Worm (Caenorhabditis elegans) whole organism, young adult: ENCODE measurements around the gene F58F9.4.

Experiments
- B0019.2 ChIP-seq: fragments of 200-800 bp; sonication (Bioruptor generic); conservative IDR thresholded peaks from 2 replicates; pipeline ENCODE4 v1.3.6; 2022; ENCODE audit warnings: missing genetic modification reagents, missing genetic modification characterization, missing compliant biosample characterization
- B0336.3 ChIP-seq: fragments of 200-800 bp; sonication (Bioruptor generic); IDR thresholded peaks from 2 replicates; pipeline ENCODE4 v1.3.6; 2022; ENCODE audit warnings: missing genetic modification characterization, missing compliant biosample characterization
- C06A6.2 ChIP-seq: fragments of 200-800 bp; sonication (Bioruptor generic); conservative IDR thresholded peaks from 2 replicates; pipeline ENCODE4 v1.3.6; 2022; ENCODE audit warnings: missing genetic modification characterization, missing compliant biosample characterization
- F33H1.4 ChIP-seq: fragments of 200-800 bp; sonication (Bioruptor generic); IDR thresholded peaks from 2 replicates; pipeline ENCODE4 v1.3.6; 2022; ENCODE audit warnings: missing genetic modification reagents, missing genetic modification characterization, missing compliant biosample characterization
- F39B2.1 ChIP-seq: fragments of 200-800 bp; sonication (Bioruptor generic); IDR thresholded peaks from 2 replicates; pipeline ENCODE4 v1.3.6; 2022; ENCODE audit warnings: missing genetic modification reagents, missing genetic modification characterization, missing compliant biosample characterization
- F52B5.7 ChIP-seq: sonication (generic microtip); optimal IDR thresholded peaks from 2 replicates; lab custom pipeline; 2016; ENCODE audit warnings: mild to moderate bottlenecking, missing genetic modification characterization, missing compliant biosample characterization
- T07F8.4 ChIP-seq: sonication (generic microtip); optimal IDR thresholded peaks from 2 replicates; lab custom pipeline; 2016; ENCODE audit warnings: mild to moderate bottlenecking, missing genetic modification characterization, moderate library complexity, missing compliant biosample characterization
- akir-1 ChIP-seq: fragments of 200-800 bp; sonication (Bioruptor generic); optimal IDR thresholded peaks from 2 replicates; lab custom pipeline; 2018; ENCODE audit warnings: mild to moderate bottlenecking, missing genetic modification characterization, moderate library complexity, missing compliant biosample characterization
- aptf-2 ChIP-seq: fragments of 200-800 bp; sonication (Bioruptor generic); conservative IDR thresholded peaks from 2 replicates; pipeline ENCODE4 v1.3.6; 2022; ENCODE audit warnings: missing genetic modification reagents, missing genetic modification characterization, missing compliant biosample characterization
- aptf-3 ChIP-seq: fragments of 200-800 bp; sonication (Bioruptor generic); IDR thresholded peaks from 2 replicates; pipeline ENCODE4 v1.3.6; 2022; ENCODE audit warnings: missing genetic modification characterization, missing compliant biosample characterization
- athp-1 ChIP-seq: sonication (generic microtip); optimal IDR thresholded peaks from 2 replicates; lab custom pipeline; 2017; ENCODE audit warnings: mild to moderate bottlenecking, missing genetic modification characterization, missing compliant biosample characterization
- attf-5 ChIP-seq: fragments of 200-800 bp; sonication (Bioruptor generic); optimal IDR thresholded peaks from 2 replicates; lab custom pipeline; 2018; ENCODE audit warnings: mild to moderate bottlenecking, missing genetic modification characterization, missing compliant biosample characterization
- bed-1 ChIP-seq: fragments of 200-800 bp; sonication (Bioruptor generic); IDR thresholded peaks from 2 replicates; pipeline ENCODE4 v1.3.6; 2022; ENCODE audit warnings: missing genetic modification reagents, missing genetic modification characterization, missing compliant biosample characterization
- ccch-3 ChIP-seq: fragments of 200-800 bp; sonication (Bioruptor generic); optimal IDR thresholded peaks from 2 replicates; lab custom pipeline; 2018; ENCODE audit warnings: mild to moderate bottlenecking, missing genetic modification characterization, missing compliant biosample characterization
- ceh-58 ChIP-seq: fragments of 200-800 bp; sonication (Bioruptor generic); IDR thresholded peaks from 2 replicates; pipeline ENCODE4 v1.3.6; 2022; ENCODE audit warnings: missing genetic modification characterization, missing compliant biosample characterization
- ceh-79 ChIP-seq: sonication (generic microtip); optimal IDR thresholded peaks from 2 replicates; lab custom pipeline; 2017; ENCODE audit warnings: mild to moderate bottlenecking, missing genetic modification characterization, missing compliant biosample characterization
- chd-7 ChIP-seq: sonication (generic microtip); optimal IDR thresholded peaks from 2 replicates; lab custom pipeline; 2016; ENCODE audit warnings: mild to moderate bottlenecking, missing genetic modification characterization, moderate library complexity, missing compliant biosample characterization
- die-1 ChIP-seq: sonication (generic microtip); optimal IDR thresholded peaks from 2 replicates; lab custom pipeline; 2016; ENCODE audit warnings: missing genotype, mild to moderate bottlenecking, missing genetic modification characterization, missing compliant biosample characterization
- egl-18 ChIP-seq: fragments of 200-800 bp; sonication (Bioruptor generic); IDR thresholded peaks from 2 replicates; pipeline ENCODE4 v1.3.6; 2022; ENCODE audit warnings: missing genetic modification reagents, missing genetic modification characterization, missing compliant biosample characterization
- egrh-3 ChIP-seq: fragments of 200-800 bp; sonication (Bioruptor generic); IDR thresholded peaks from 2 replicates; pipeline ENCODE4 v1.3.6; 2022; ENCODE audit warnings: missing genetic modification reagents, missing genetic modification characterization, missing compliant biosample characterization
- ets-4 ChIP-seq: fragments of 200-800 bp; sonication (Bioruptor generic); optimal IDR thresholded peaks from 2 replicates; lab custom pipeline; 2018; ENCODE audit warnings: mild to moderate bottlenecking, missing genetic modification characterization, missing compliant biosample characterization
- gei-17 ChIP-seq: fragments of 200-800 bp; sonication (Bioruptor generic); optimal IDR thresholded peaks from 2 replicates; lab custom pipeline; 2018; ENCODE audit warnings: mild to moderate bottlenecking, missing genetic modification characterization, missing compliant biosample characterization
- him-1 ChIP-seq: sonication (generic microtip); optimal IDR thresholded peaks from 2 replicates; lab custom pipeline; 2016; ENCODE audit warnings: missing genotype, missing genetic modification reagents, missing genetic modification characterization, missing compliant biosample characterization
- hlh-12 ChIP-seq: sonication (generic microtip); optimal IDR thresholded peaks from 2 replicates; lab custom pipeline; 2016; ENCODE audit warnings: missing genetic modification characterization, missing compliant biosample characterization
- hrde-1 ChIP-seq: sonication (generic microtip); optimal IDR thresholded peaks from 2 replicates; lab custom pipeline; 2016; ENCODE audit warnings: missing genetic modification characterization, mild to moderate bottlenecking, missing compliant biosample characterization, moderate library complexity, missing genotype, missing genetic modification reagents, borderline replicate concordance
- lag-1 ChIP-seq: fragments of 200-800 bp; sonication (Bioruptor generic); IDR thresholded peaks from 2 replicates; pipeline ENCODE4 v1.3.6; 2022; ENCODE audit warnings: missing genetic modification reagents, missing genetic modification characterization, missing compliant biosample characterization
- lin-26 ChIP-seq: fragments of 200-800 bp; sonication (Bioruptor generic); IDR thresholded peaks from 2 replicates; pipeline ENCODE4 v1.3.6; 2022; ENCODE audit warnings: missing genetic modification reagents, missing genetic modification characterization, missing compliant biosample characterization
- lin-35 ChIP-seq, 3 experiments: fragments of 150-350 bp in 2 of 3; sonication (generic microtip) in 1 of 3; optimal IDR thresholded peaks; 2 replicates each; lab custom pipeline; 2014 to 2018; ENCODE audit warnings: missing biosample characterization in 3 of 3, missing genetic modification characterization in 3 of 3, missing genetic modification reagents in 3 of 3
- lin-54 ChIP-seq: fragments of 200-800 bp; sonication (Bioruptor generic); optimal IDR thresholded peaks from 2 replicates; lab custom pipeline; 2018; ENCODE audit warnings: mild to moderate bottlenecking, missing genetic modification characterization, missing compliant biosample characterization
- lsl-1 ChIP-seq: fragments of 200-800 bp; sonication (Bioruptor generic); optimal IDR thresholded peaks from 2 replicates; lab custom pipeline; 2018; ENCODE audit warnings: mild to moderate bottlenecking, missing genetic modification characterization, moderate library complexity, missing compliant biosample characterization
- mel-28 ChIP-seq: sonication (generic microtip); optimal IDR thresholded peaks from 2 replicates; lab custom pipeline; 2016; ENCODE audit warnings: borderline replicate concordance, mild to moderate bottlenecking, missing genetic modification characterization, missing compliant biosample characterization
- mes-4 ChIP-seq: sonication (generic microtip); optimal IDR thresholded peaks from 2 replicates; lab custom pipeline; 2016; ENCODE audit warnings: missing genotype, missing genetic modification characterization, missing compliant biosample characterization
- mxl-1 ChIP-seq: sonication (generic microtip); optimal IDR thresholded peaks from 2 replicates; lab custom pipeline; 2016; ENCODE audit warnings: missing genetic modification characterization, missing compliant biosample characterization
- nfyb-1 ChIP-seq: fragments of 200-800 bp; sonication (Bioruptor generic); IDR thresholded peaks from 2 replicates; pipeline ENCODE4 v1.3.6; 2022; ENCODE audit warnings: missing genetic modification reagents, missing genetic modification characterization, missing compliant biosample characterization
- nhr-120 ChIP-seq: fragments of 200-800 bp; sonication (Bioruptor generic); IDR thresholded peaks from 2 replicates; pipeline ENCODE4 v1.3.6; 2022; ENCODE audit warnings: missing genetic modification characterization, missing compliant biosample characterization
- pha-4 ChIP-seq: fragments of 150-350 bp; sonication (generic microtip); optimal IDR thresholded peaks from 2 replicates; lab custom pipeline; 2014; ENCODE audit warnings: missing biosample characterization, missing genetic modification reagents, missing genetic modification characterization
- rpc-1 ChIP-seq, 2 experiments: fragments of 150-350 bp in 1 of 2; sonication (generic microtip) in 1 of 2; optimal IDR thresholded peaks; 2 replicates each; lab custom pipeline; 2014 to 2018; ENCODE audit warnings: missing biosample characterization in 1 of 2, missing genetic modification characterization in 1 of 2, missing genetic modification reagents in 1 of 2, missing genotype in 1 of 2
- snpc-1.1 ChIP-seq: sonication (generic microtip); optimal IDR thresholded peaks from 2 replicates; lab custom pipeline; 2017; ENCODE audit warnings: missing genetic modification characterization, mild to moderate bottlenecking, missing compliant biosample characterization, antibody characterized with exemption, moderate library complexity, missing genotype, missing genetic modification reagents; ENCODE audit not compliant: insufficient read depth
- tbx-9 ChIP-seq: sonication (generic microtip); optimal IDR thresholded peaks from 2 replicates; lab custom pipeline; 2016; ENCODE audit warnings: borderline replicate concordance, missing genetic modification characterization, inconsistent platforms, missing compliant biosample characterization
- zim-3 ChIP-seq: sonication (generic microtip); optimal IDR thresholded peaks from 2 replicates; lab custom pipeline; 2017; ENCODE audit warnings: mild to moderate bottlenecking, missing genetic modification characterization, moderate library complexity, missing compliant biosample characterization
- ztf-25 ChIP-seq: fragments of 200-800 bp; sonication (Bioruptor generic); IDR thresholded peaks from 2 replicates; pipeline ENCODE4 v1.3.6; 2022; ENCODE audit warnings: missing genetic modification reagents, missing genetic modification characterization, missing compliant biosample characterization

The F58F9.4 gene

ce11 chrIV:6187160-6187559 lies 43.7 kb upstream of the F58F9.4 start:
- TF ChIP-seq egl-18 (GFP tag; lab: Robert Waterston, UW), result no peak

- TF ChIP-seq B0336.3 (GFP tag; lab: Robert Waterston, UW), result no peak
- TF ChIP-seq nfyb-1, result no peak
Observed at ce11 chrIV:6200249-6200648, 30.6 kb upstream of the F58F9.4 start.

- TF ChIP-seq gei-17 (GFP tag; lab: Kevin White, UChicago) (no peak), ztf-25 (GFP tag; lab: Robert Waterston, UW) (no peak), die-1 (tag; lab: Kevin White, UChicago) (no peak), egrh-3 (GFP tag; lab: Robert Waterston, UW) (no peak), hlh-12 (tag; lab: Kevin White, UChicago) (no peak), lin-54 (GFP tag; lab: Kevin White, UChicago) (no peak), ccch-3 (GFP tag; lab: Kevin White, UChicago) (no peak), mel-28 (tag; lab: Kevin White, UChicago) (no peak), chd-7 (tag; lab: Kevin White, UChicago) (no peak), rpc-1 (optimal IDR thresholded peaks at IDR 0.05; lab: Kevin White, UChicago) (no peak), rpc-1 (tag; optimal IDR thresholded peaks at IDR 0.05; lab: Kevin White, UChicago) (no peak)
Observed at ce11 chrIV:6201769-6202168, 29.1 kb upstream of the F58F9.4 start, which contains the start of gene tkr-2. TSS of gene tkr-2 (plus strand) at chrIV:6202069.

ce11 chrIV:6206294-6206776 lies 24.5 kb upstream of the F58F9.4 start, which contains the start of gene C49A9.10:
TSS of gene C49A9.10 (minus strand) at chrIV:6206344.
- TF ChIP-seq him-1 (tag; lab: Kevin White, UChicago), result peak; percentile 77
- no peak for TF ChIP-seq nhr-120
- TF ChIP-seq C06A6.2 (GFP tag; lab: Robert Waterston, UW), result peak; percentile 39; the same call in 1 of the 2 replicates
- TF ChIP-seq akir-1 (GFP tag; lab: Kevin White, UChicago), result peak; percentile 60
- no peak for TF ChIP-seq aptf-3 (GFP tag; lab: Robert Waterston, UW)
- TF ChIP-seq die-1 (tag; lab: Kevin White, UChicago), result no peak
- no peak for TF ChIP-seq lag-1 (GFP tag; lab: Robert Waterston, UW)
- no peak for TF ChIP-seq tbx-9 (tag; lab: Kevin White, UChicago)
- TF ChIP-seq egrh-3 (GFP tag; lab: Robert Waterston, UW), result no peak
- TF ChIP-seq ets-4 (GFP tag; lab: Kevin White, UChicago), result no peak
- no peak for TF ChIP-seq zim-3
- peak; percentile 46; the same call in 1 of the 2 replicates for TF ChIP-seq aptf-2 (GFP tag; lab: Robert Waterston, UW)
- no peak for TF ChIP-seq ceh-58 (GFP tag; lab: Robert Waterston, UW)
- no peak for TF ChIP-seq mxl-1 (tag; lab: Kevin White, UChicago)
- TF ChIP-seq rpc-1 (optimal IDR thresholded peaks at IDR 0.05; lab: Kevin White, UChicago), result no peak
- TF ChIP-seq rpc-1 (tag; optimal IDR thresholded peaks at IDR 0.05; lab: Kevin White, UChicago), result no peak
- peak in 2 of 3 experiments; percentile 45 to 93 for TF ChIP-seq lin-35 (GFP tag; optimal IDR thresholded peaks at IDR 0.05; lab: Kevin White, UChicago)
- peak; percentile 70 for TF ChIP-seq athp-1 (tag; lab: Kevin White, UChicago)
- peak; percentile 49 for TF ChIP-seq attf-5 (GFP tag; lab: Kevin White, UChicago)
- TF ChIP-seq ztf-25 (GFP tag; lab: Robert Waterston, UW), result 0 out of 2 replicates have a peak, but pooled peaks have one; percentile 34
- no peak for TF ChIP-seq B0019.2 (GFP tag; lab: Robert Waterston, UW)
- peak; percentile 47 for TF ChIP-seq lsl-1
- peak; percentile 60 for TF ChIP-seq F33H1.4 (GFP tag; lab: Robert Waterston, UW)
- no peak for TF ChIP-seq F52B5.7 (tag; lab: Kevin White, UChicago)
- no peak for TF ChIP-seq F39B2.1
- no peak for TF ChIP-seq snpc-1.1
- TF ChIP-seq mes-4 (tag; lab: Kevin White, UChicago), result no peak
- TF ChIP-seq pha-4 (tag; lab: Kevin White, UChicago), result peak; percentile 57
- no peak for TF ChIP-seq bed-1 (GFP tag; lab: Robert Waterston, UW)
- no peak for TF ChIP-seq lin-26 (GFP tag; lab: Robert Waterston, UW)
- TF ChIP-seq hrde-1 (tag; lab: Kevin White, UChicago), result peak; percentile 40
- peak; percentile 2 for TF ChIP-seq T07F8.4 (tag; lab: Kevin White, UChicago)
- no peak for TF ChIP-seq B0336.3 (GFP tag; lab: Robert Waterston, UW)
- TF ChIP-seq mel-28 (tag; lab: Kevin White, UChicago), result no peak
- TF ChIP-seq ceh-79, result no peak
